Worm (Caenorhabditis elegans) whole organism, L1 larva: ENCODE data around the gene clec-58.

Experiments used
- Y116A8C.19 ChIP-seq: sonication (generic microtip); optimal IDR thresholded peaks from 2 replicates; lab custom pipeline; 2016; ENCODE audit warnings: missing compliant biosample characterization, missing genetic modification characterization, borderline replicate concordance
- elt-3 ChIP-seq, 6 experiments: fragments of 150-350 bp in 1 of 6; sonication (generic microtip); optimal IDR thresholded peaks; 2 replicates each; lab custom pipeline; 2017 to 2018; ENCODE audit warnings: missing biosample characterization in 6 of 6, missing genetic modification characterization in 6 of 6, inconsistent platforms in 1 of 6
- snpc-4 ChIP-seq: fragments of 150-350 bp; optimal IDR thresholded peaks from 2 replicates; lab custom pipeline; 2014; ENCODE audit warnings: missing biosample characterization, missing genetic modification characterization

ce11 chrII:10450335-10450734, 25.6 kb downstream of the clec-58 start:
- no peak for TF ChIP-seq elt-3 (tag; optimal IDR thresholded peaks at IDR 0.05; lab: Kevin White, UChicago)
- no peak for TF ChIP-seq snpc-4
- no peak for TF ChIP-seq Y116A8C.19 (tag; lab: Kevin White, UChicago)
